ENCODE assay signal across 3 worm cellular contexts in the genomic region with DNA sequence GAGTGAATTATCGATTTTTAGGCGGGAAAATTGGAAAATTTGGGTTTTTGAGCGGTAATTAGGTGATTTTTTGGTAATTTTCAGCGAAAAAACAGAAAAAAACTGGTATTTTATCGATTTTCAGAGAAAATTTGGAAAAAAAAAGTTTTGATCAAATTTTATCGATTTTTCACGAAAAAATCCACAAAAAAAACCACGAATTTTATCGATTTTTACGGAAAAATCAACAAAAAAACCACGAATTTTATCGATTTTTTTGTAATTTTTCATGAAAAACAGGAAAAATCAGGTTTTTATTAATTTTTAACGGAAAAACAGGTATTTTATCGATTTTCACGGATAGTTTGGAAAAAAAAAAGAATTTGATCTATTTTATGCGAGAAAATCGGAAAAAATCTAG.
TF ChIP-seq lines count a peak whose summit lies in the region.

No protein-coding gene starts in this region.

TF ChIP-seq in whole organism, L2 larva, 48 proteins besides CTCF, POLR2A, EP300 and RAD21:
- TF ChIP-seq ceh-16 (tag; optimal IDR thresholded peaks at IDR 0.05; lab: Kevin White, UChicago) = no peak
- peak; percentile 13 for TF ChIP-seq nhr-25 (tag; optimal IDR thresholded peaks at IDR 0.05; lab: Kevin White, UChicago)

TF ChIP-seq in whole organism, L3 larva, 47 proteins besides CTCF, POLR2A, EP300 and RAD21:
- TF ChIP-seq ZK546.5 (tag; optimal IDR thresholded peaks at IDR 0.05; lab: Kevin White, UChicago) (no peak), skn-1 (tag; optimal IDR thresholded peaks at IDR 0.05; lab: Kevin White, UChicago) (no peak), nhr-67 (tag; optimal IDR thresholded peaks at IDR 0.05; lab: Kevin White, UChicago) (no peak), nhr-77 (tag; optimal IDR thresholded peaks at IDR 0.05; lab: Kevin White, UChicago) (no peak), ceh-28 (tag; optimal IDR thresholded peaks at IDR 0.05; lab: Kevin White, UChicago) (peak; percentile 84), egl-27 (tag; optimal IDR thresholded peaks at IDR 0.05; lab: Kevin White, UChicago) (no peak), aly-2 (tag; optimal IDR thresholded peaks at IDR 0.05; lab: Kevin White, UChicago) (no peak), pqm-1 (tag; optimal IDR thresholded peaks at IDR 0.05; lab: Kevin White, UChicago) (peak; percentile 52), ztf-4 (tag; optimal IDR thresholded peaks at IDR 0.05; lab: Kevin White, UChicago) (no peak), ceh-9 (tag; optimal IDR thresholded peaks at IDR 0.05; lab: Kevin White, UChicago) (no peak), mdl-1 (tag; optimal IDR thresholded peaks at IDR 0.05; lab: Kevin White, UChicago) (no peak), tbx-2 (tag; optimal IDR thresholded peaks at IDR 0.05; lab: Kevin White, UChicago) (no peak), nhr-76 (tag; optimal IDR thresholded peaks at IDR 0.05; lab: Kevin White, UChicago) (no peak), snpc-4 (tag; optimal IDR thresholded peaks at IDR 0.05; lab: Kevin White, UChicago) (no peak)
TF ChIP-seq in whole organism, L3 larva: peak in this region for 2.

TF ChIP-seq in whole organism, L4 larva, 104 proteins besides CTCF, POLR2A, EP300 and RAD21:
- TF ChIP-seq php-3 (GFP tag; IDR thresholded peaks at IDR 0.05; lab: Robert Waterston, UW) (0 out of 2 replicates have a peak, but pooled peaks have one; percentile 7), aha-1 (tag; lab: Kevin White, UChicago) (peak; percentile 9), lsy-2 (tag; optimal IDR thresholded peaks at IDR 0.05; lab: Kevin White, UChicago) (peak in 1 of 2 experiments; percentile 10), pqm-1 (tag; optimal IDR thresholded peaks at IDR 0.05; lab: Kevin White, UChicago) (no peak), ceh-44 (GFP tag; IDR thresholded peaks at IDR 0.05; lab: Robert Waterston, UW) (no peak), ceh-28 (tag; optimal IDR thresholded peaks at IDR 0.05; lab: Kevin White, UChicago) (peak; percentile 75)
